Fruit fly (Drosophila melanogaster) whole organism, pupa: Measurements from ENCODE around the gene Gabat.

Experiments used
- CG10348 ChIP-seq: fragments of 200-800 bp; sonication (Bioruptor generic); IDR thresholded peaks from 2 replicates; pipeline ENCODE4 v1.3.6; 2022; ENCODE audit warnings: missing biosample characterization, missing genetic modification characterization
- CG12605 ChIP-seq: fragments of 200-800 bp; sonication (Bioruptor generic); IDR thresholded peaks from 2 replicates; pipeline ENCODE4 v1.3.6; 2022; ENCODE audit warnings: missing biosample characterization, missing genetic modification characterization
- CG13204 ChIP-seq: fragments of 200-800 bp; sonication (Bioruptor generic); optimal IDR thresholded peaks from 2 replicates; lab custom pipeline; 2018; ENCODE audit warnings: missing biosample characterization, mild to moderate bottlenecking, missing genetic modification characterization, moderate library complexity
- CG14655 ChIP-seq: fragments of 200-800 bp; sonication (Bioruptor generic); optimal IDR thresholded peaks from 3 replicates; lab custom pipeline; 2017; ENCODE audit warnings: mild to moderate bottlenecking, missing biosample characterization, missing genetic modification reagents, missing genetic modification characterization
- CG15710 ChIP-seq: fragments of 200-800 bp; sonication (Bioruptor generic); optimal IDR thresholded peaks from 2 replicates; lab custom pipeline; 2018; ENCODE audit warnings: missing biosample characterization, mild to moderate bottlenecking, missing genetic modification characterization, moderate library complexity
- CG17806 ChIP-seq: fragments of 200-800 bp; sonication (Bioruptor generic); optimal IDR thresholded peaks from 2 replicates; lab custom pipeline; 2018; ENCODE audit warnings: missing biosample characterization, mild to moderate bottlenecking, missing genetic modification characterization, moderate library complexity
- CG32121 ChIP-seq: fragments of 200-800 bp; sonication (Bioruptor generic); IDR thresholded peaks from 2 replicates; pipeline ENCODE4 v1.3.6; 2022; ENCODE audit warnings: missing biosample characterization, missing genetic modification characterization
- CG34367 ChIP-seq: fragments of 200-800 bp; sonication (Bioruptor generic); optimal IDR thresholded peaks from 2 replicates; lab custom pipeline; 2018; ENCODE audit warnings: missing biosample characterization, mild to moderate bottlenecking, missing genetic modification characterization
- CG4496 ChIP-seq: fragments of 200-800 bp; sonication (Bioruptor generic); IDR thresholded peaks from 3 replicates; pipeline ENCODE4 v1.3.6; 2022; ENCODE audit warnings: missing biosample characterization, missing genetic modification characterization
- CG8159 ChIP-seq: fragments of 200-800 bp; sonication (Bioruptor generic); optimal IDR thresholded peaks from 3 replicates; lab custom pipeline; 2018; ENCODE audit warnings: missing biosample characterization, mild to moderate bottlenecking, missing genetic modification characterization, moderate library complexity
- CG8301 ChIP-seq: fragments of 200-800 bp; sonication (Bioruptor generic); optimal IDR thresholded peaks from 2 replicates; lab custom pipeline; 2018; ENCODE audit warnings: missing biosample characterization, mild to moderate bottlenecking, missing genetic modification characterization
- CG9948 ChIP-seq: fragments of 200-800 bp; sonication (Bioruptor generic); optimal IDR thresholded peaks from 2 replicates; lab custom pipeline; 2018; ENCODE audit warnings: missing biosample characterization, mild to moderate bottlenecking, missing genetic modification characterization, moderate library complexity
- D1 ChIP-seq: fragments of 200-800 bp; sonication (Bioruptor generic); optimal IDR thresholded peaks from 2 replicates; lab custom pipeline; 2018; ENCODE audit warnings: missing biosample characterization, mild to moderate bottlenecking, missing genetic modification characterization, moderate library complexity
- EcR ChIP-seq: fragments of 200-800 bp; sonication (Bioruptor generic); optimal IDR thresholded peaks from 3 replicates; lab custom pipeline; 2019; ENCODE audit warnings: missing biosample characterization, missing genetic modification characterization, mild to moderate bottlenecking, moderate library complexity, missing genetic modification reagents
- Pif1A ChIP-seq: fragments of 200-800 bp; sonication (Bioruptor generic); optimal IDR thresholded peaks from 3 replicates; lab custom pipeline; 2016; ENCODE audit warnings: missing biosample characterization, missing genetic modification characterization
- Pif1B ChIP-seq: fragments of 200-800 bp; sonication (Bioruptor generic); optimal IDR thresholded peaks from 3 replicates; lab custom pipeline; 2016; ENCODE audit warnings: missing biosample characterization, missing genetic modification characterization
- Snoo ChIP-seq: fragments of 200-800 bp; sonication (Bioruptor generic); optimal IDR thresholded peaks from 3 replicates; lab custom pipeline; 2017; ENCODE audit warnings: missing biosample characterization, mild to moderate bottlenecking, missing genetic modification characterization, inconsistent platforms
- fd96Ca ChIP-seq: fragments of 200-800 bp; sonication (Bioruptor generic); IDR thresholded peaks from 3 replicates; pipeline ENCODE4 v1.3.6; 2022; ENCODE audit warnings: missing biosample characterization, missing genetic modification characterization
- gl ChIP-seq: fragments of 200-800 bp; sonication (Bioruptor generic); optimal IDR thresholded peaks from 2 replicates; lab custom pipeline; 2018; ENCODE audit warnings: missing biosample characterization, mild to moderate bottlenecking, missing genetic modification characterization
- rn ChIP-seq: fragments of 200-800 bp; sonication (Bioruptor generic); IDR thresholded peaks from 2 replicates; pipeline ENCODE4 v1.3.6; 2022; ENCODE audit warnings: missing biosample characterization, missing genetic modification characterization

The Gabat gene

DNA sequence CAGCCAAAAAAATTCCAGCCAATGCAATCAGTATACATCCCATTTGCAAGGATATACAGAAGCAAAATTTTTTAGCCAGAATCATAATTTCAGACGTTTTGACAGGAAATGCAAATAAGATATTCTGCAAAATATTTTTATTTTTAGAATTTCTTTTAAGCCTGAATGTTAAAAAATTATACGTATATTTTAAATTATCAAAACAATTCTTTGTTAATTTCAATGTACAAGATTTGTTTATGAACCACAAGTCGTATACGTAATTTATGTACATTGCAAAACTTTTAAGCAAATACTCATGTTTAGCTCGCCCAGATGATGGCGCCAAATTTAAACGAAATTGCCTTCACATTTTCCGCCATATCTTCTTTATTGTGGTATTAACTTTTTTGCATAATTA, 46.1 kb downstream of the Gabat start, which contains the start of gene CG42654:
Gene CG42654 (minus strand): TSS at position 101 of the 400 bp plus-strand sequence.
- TF ChIP-seq CG17806 (tag; lab: Kevin White, UChicago) (no peak), CG4496 (no peak)

DNA sequence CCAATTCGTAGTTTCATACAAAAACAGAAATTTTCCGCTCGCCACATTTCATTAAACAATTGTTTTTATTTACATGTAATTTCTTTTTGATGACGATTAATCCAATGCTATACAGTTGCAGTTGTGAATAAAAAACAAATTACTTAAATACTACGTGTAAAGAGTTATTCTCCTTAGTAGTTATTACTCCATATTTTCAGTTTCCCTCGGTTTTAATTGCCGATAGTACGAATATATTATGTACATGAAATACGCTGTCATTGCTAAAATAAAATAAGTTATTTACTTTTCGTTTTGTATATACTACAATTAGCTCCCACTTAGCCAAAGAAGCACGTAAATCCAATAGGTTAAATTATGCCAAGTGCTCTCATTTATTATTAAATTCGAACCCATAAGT, 46.9 kb downstream of the Gabat start, which contains the start of gene CG42655:
Gene CG42655 (minus strand): TSS at position 101 of the 400 bp plus-strand sequence.
- TF ChIP-seq CG15710 (tag; lab: Kevin White, UChicago) (no peak), CG9948 (tag; lab: Kevin White, UChicago) (no peak), CG4496 (no peak), gl (tag; lab: Kevin White, UChicago) (no peak), Pif1B (GFP tag; lab: Kevin White, UChicago) (no peak), CG8159 (tag; lab: Kevin White, UChicago) (no peak), CG34367 (tag; lab: Kevin White, UChicago) (no peak), CG12605 (GFP tag; lab: Robert Waterston, UW) (no peak), rn (no peak), CG10348 (no peak), CG32121 (GFP tag; lab: Robert Waterston, UW) (no peak), CG14655 (GFP tag; lab: Kevin White, UChicago) (no peak), CG17806 (tag; lab: Kevin White, UChicago) (no peak), CG8301 (tag; lab: Kevin White, UChicago) (no peak)
- TF ChIP-seq, all 21 proteins: peak for 0

DNA sequence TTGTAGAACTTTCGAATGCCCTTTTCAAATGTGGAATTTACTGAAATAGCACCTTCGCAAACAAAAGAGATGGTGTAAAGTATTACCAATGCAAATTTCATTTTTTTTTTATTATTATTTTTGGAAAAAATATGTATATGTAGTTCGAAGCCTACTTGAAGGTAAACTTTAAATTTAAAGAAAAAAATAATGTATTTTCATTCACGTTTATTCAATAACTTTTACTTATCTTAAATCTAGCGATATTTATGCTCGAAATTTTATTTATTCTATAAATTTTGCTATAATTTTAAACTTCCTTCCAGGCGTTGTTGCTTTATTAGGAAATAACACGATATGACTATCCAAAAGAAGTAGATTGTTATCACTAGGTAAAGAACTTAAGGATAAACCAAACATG, 47.8 kb downstream of the Gabat start, which contains the start of gene CG33710:
Gene CG33710 (minus strand): TSS at position 101 of the 400 bp plus-strand sequence.
- TF ChIP-seq CG12605 (GFP tag; lab: Robert Waterston, UW) = no peak
- no peak for TF ChIP-seq gl (tag; lab: Kevin White, UChicago)
- no peak for TF ChIP-seq Pif1B (GFP tag; lab: Kevin White, UChicago)
- TF ChIP-seq CG10348 = no peak
- no peak for TF ChIP-seq EcR
- TF ChIP-seq Snoo (tag; lab: Kevin White, UChicago) = no peak

DNA sequence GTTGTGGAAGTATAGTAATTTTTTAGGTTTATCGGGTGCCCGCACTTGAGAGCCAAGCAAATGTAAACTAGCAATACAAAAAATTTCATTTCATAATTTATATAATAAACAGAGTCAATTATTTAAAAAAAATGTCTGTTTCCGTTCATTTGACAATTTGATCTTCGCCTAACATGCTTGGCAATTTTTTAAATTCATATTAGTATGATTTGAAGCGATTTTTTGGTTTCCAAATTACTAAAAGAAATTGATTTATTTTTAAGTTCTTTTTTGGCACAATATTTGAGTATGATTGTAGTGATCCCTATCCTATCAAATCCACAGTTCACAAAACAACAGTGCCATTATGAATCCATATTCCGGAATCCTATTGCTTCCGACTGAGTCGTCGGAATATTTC, 48.6 kb downstream of the Gabat start, which contains the start of gene CG34258:
Gene CG34258 (minus strand): TSS at position 101 of the 400 bp plus-strand sequence.
- TF ChIP-seq CG10348 = no peak
- TF ChIP-seq CG8159 (tag; lab: Kevin White, UChicago) = no peak
- no peak for TF ChIP-seq Snoo (tag; lab: Kevin White, UChicago)
- no peak for TF ChIP-seq Pif1A

DNA sequence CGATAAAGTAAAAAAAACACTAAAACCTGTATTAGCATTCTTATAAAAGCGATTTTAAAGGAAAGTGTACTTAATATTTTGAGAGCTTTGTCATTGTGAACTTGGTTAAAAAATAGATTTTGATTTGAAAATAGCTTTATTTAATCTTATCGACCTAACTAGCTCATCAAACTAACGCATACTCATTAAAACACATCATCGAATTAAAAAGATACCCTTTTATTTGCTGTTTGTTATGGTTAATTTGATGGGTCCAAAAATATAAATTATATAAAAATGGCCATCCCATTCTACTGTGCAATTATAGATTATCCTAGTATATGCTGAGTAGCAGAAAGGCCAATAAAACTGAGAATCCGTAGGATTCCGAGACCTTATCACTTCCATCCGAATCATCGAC, 49.5 kb downstream of the Gabat start, which contains the start of gene CG32219:
Gene CG32219 (minus strand): TSS at position 101 of the 400 bp plus-strand sequence.
- TF ChIP-seq CG14655 (GFP tag; lab: Kevin White, UChicago) (no peak), CG9948 (tag; lab: Kevin White, UChicago) (no peak), CG8159 (tag; lab: Kevin White, UChicago) (no peak), Snoo (tag; lab: Kevin White, UChicago) (no peak), CG10348 (no peak), EcR (no peak), rn (no peak), Pif1A (no peak), Pif1B (GFP tag; lab: Kevin White, UChicago) (no peak), CG34367 (tag; lab: Kevin White, UChicago) (no peak), D1 (tag; lab: Kevin White, UChicago) (no peak), CG13204 (GFP tag; lab: Kevin White, UChicago) (no peak), CG32121 (GFP tag; lab: Robert Waterston, UW) (no peak), CG4496 (no peak), CG15710 (tag; lab: Kevin White, UChicago) (no peak), fd96Ca (GFP tag; lab: Robert Waterston, UW) (no peak), CG8301 (tag; lab: Kevin White, UChicago) (no peak), CG17806 (tag; lab: Kevin White, UChicago) (no peak), gl (tag; lab: Kevin White, UChicago) (no peak)
- TF ChIP-seq, all 21 proteins: peak for 0
